Worm (Caenorhabditis elegans) whole organism, mixed stage, embryonic: ENCODE results near the gene add-1.

Experiments
- bed-3 ChIP-seq: fragments of 200-800 bp; sonication (Bioruptor generic); optimal IDR thresholded peaks from 3 replicates; lab custom pipeline; 2018; ENCODE audit warnings: mild to moderate bottlenecking, missing genetic modification characterization, moderate library complexity, missing compliant biosample characterization
- ceh-39 ChIP-seq: fragments of 150-350 bp; optimal IDR thresholded peaks from 2 replicates; lab custom pipeline; 2014; ENCODE audit warnings: missing biosample characterization, missing genetic modification characterization
- ceh-83 ChIP-seq: fragments of 200-800 bp; sonication (Bioruptor generic); optimal IDR thresholded peaks from 2 replicates; lab custom pipeline; 2018; ENCODE audit warnings: mild to moderate bottlenecking, missing genetic modification characterization, missing compliant biosample characterization
- ces-1 ChIP-seq: fragments of 150-350 bp; optimal IDR thresholded peaks from 2 replicates; lab custom pipeline; 2014; ENCODE audit warnings: missing biosample characterization, missing genetic modification reagents, missing genetic modification characterization
- cnd-1 ChIP-seq: fragments of 200-800 bp; sonication (Bioruptor generic); optimal IDR thresholded peaks from 2 replicates; lab custom pipeline; 2018; ENCODE audit warnings: mild to moderate bottlenecking, missing genetic modification characterization, missing compliant biosample characterization
- drap-1 ChIP-seq: fragments of 200-800 bp; sonication (Bioruptor generic); optimal IDR thresholded peaks from 3 replicates; lab custom pipeline; 2018; ENCODE audit warnings: mild to moderate bottlenecking, missing genetic modification characterization, missing compliant biosample characterization
- elt-1 ChIP-seq: sonication (generic microtip); optimal IDR thresholded peaks from 2 replicates; lab custom pipeline; 2017; ENCODE audit warnings: missing genetic modification characterization, mild to moderate bottlenecking, missing compliant biosample characterization, antibody characterized with exemption, moderate library complexity, borderline replicate concordance; ENCODE audit not compliant: insufficient read depth
- elt-3 ChIP-seq: fragments of 150-350 bp; optimal IDR thresholded peaks from 2 replicates; lab custom pipeline; 2014; ENCODE audit warnings: missing biosample characterization, missing genetic modification characterization
- flh-1 ChIP-seq: fragments of 200-800 bp; sonication (Bioruptor generic); optimal IDR thresholded peaks from 2 replicates; lab custom pipeline; 2018; ENCODE audit warnings: mild to moderate bottlenecking, missing genetic modification characterization, moderate library complexity, missing compliant biosample characterization
- hlh-1 ChIP-seq: fragments of 150-350 bp; optimal IDR thresholded peaks from 2 replicates; lab custom pipeline; 2014; ENCODE audit warnings: missing biosample characterization, missing genetic modification reagents, missing genetic modification characterization
- lin-13 ChIP-seq: fragments of 150-350 bp; optimal IDR thresholded peaks from 2 replicates; lab custom pipeline; 2014; ENCODE audit warnings: missing biosample characterization, missing genetic modification characterization
- lsy-2 ChIP-seq: fragments of 150-350 bp; optimal IDR thresholded peaks from 2 replicates; lab custom pipeline; 2014; ENCODE audit warnings: missing biosample characterization, missing genetic modification characterization
- mep-1 ChIP-seq: fragments of 150-350 bp; optimal IDR thresholded peaks from 2 replicates; lab custom pipeline; 2017; ENCODE audit warnings: missing biosample characterization, missing genetic modification reagents, missing genetic modification characterization, inconsistent platforms
- mls-2 ChIP-seq: sonication (generic microtip); optimal IDR thresholded peaks from 2 replicates; lab custom pipeline; 2016; ENCODE audit warnings: mild to moderate bottlenecking, missing genetic modification characterization, moderate library complexity, missing compliant biosample characterization
- nhr-12 ChIP-seq: fragments of 150-350 bp; optimal IDR thresholded peaks from 2 replicates; lab custom pipeline; 2014; ENCODE audit warnings: missing biosample characterization, missing genetic modification characterization
- nhr-2 ChIP-seq: fragments of 150-350 bp; optimal IDR thresholded peaks from 2 replicates; lab custom pipeline; 2014; ENCODE audit warnings: missing biosample characterization, missing genetic modification characterization
- nhr-28 ChIP-seq: fragments of 150-350 bp; optimal IDR thresholded peaks from 2 replicates; lab custom pipeline; 2014; ENCODE audit warnings: missing biosample characterization, missing genetic modification characterization
- nhr-76 ChIP-seq: sonication (generic microtip); optimal IDR thresholded peaks from 2 replicates; lab custom pipeline; 2017; ENCODE audit warnings: missing biosample characterization, missing genetic modification characterization
- pha-4 ChIP-seq: fragments of 150-350 bp; optimal IDR thresholded peaks from 2 replicates; lab custom pipeline; 2018; ENCODE audit warnings: missing biosample characterization, missing genetic modification reagents, missing genetic modification characterization
- sem-2 ChIP-seq: fragments of 200-800 bp; sonication (Bioruptor generic); optimal IDR thresholded peaks from 2 replicates; lab custom pipeline; 2018; ENCODE audit warnings: mild to moderate bottlenecking, missing genetic modification characterization, missing compliant biosample characterization
- snpc-4 ChIP-seq: fragments of 150-350 bp; optimal IDR thresholded peaks from 2 replicates; lab custom pipeline; 2014; ENCODE audit warnings: missing biosample characterization, missing genetic modification characterization
- sptf-1 ChIP-seq: sonication (generic microtip); optimal IDR thresholded peaks from 2 replicates; lab custom pipeline; 2017; ENCODE audit warnings: mild to moderate bottlenecking, missing genetic modification characterization, moderate library complexity, missing compliant biosample characterization
- tbx-8 ChIP-seq: fragments of 200-800 bp; sonication (Bioruptor generic); optimal IDR thresholded peaks from 2 replicates; lab custom pipeline; 2018; ENCODE audit warnings: mild to moderate bottlenecking, missing genetic modification characterization, moderate library complexity, missing compliant biosample characterization
- unc-120 ChIP-seq: sonication (generic microtip); optimal IDR thresholded peaks from 2 replicates; lab custom pipeline; 2017; ENCODE audit warnings: missing genetic modification characterization, missing compliant biosample characterization; ENCODE audit not compliant: poor library complexity, severe bottlenecking
- unc-39 ChIP-seq: fragments of 150-350 bp; optimal IDR thresholded peaks from 2 replicates; lab custom pipeline; 2014; ENCODE audit warnings: missing biosample characterization, missing genetic modification characterization
- zip-8 ChIP-seq: fragments of 150-350 bp; optimal IDR thresholded peaks from 2 replicates; lab custom pipeline; 2014; ENCODE audit warnings: missing biosample characterization, missing genetic modification characterization
- ztf-11 ChIP-seq: fragments of 150-350 bp; optimal IDR thresholded peaks from 2 replicates; lab custom pipeline; 2014; ENCODE audit warnings: missing biosample characterization, missing genetic modification characterization

Gene add-1

DNA sequence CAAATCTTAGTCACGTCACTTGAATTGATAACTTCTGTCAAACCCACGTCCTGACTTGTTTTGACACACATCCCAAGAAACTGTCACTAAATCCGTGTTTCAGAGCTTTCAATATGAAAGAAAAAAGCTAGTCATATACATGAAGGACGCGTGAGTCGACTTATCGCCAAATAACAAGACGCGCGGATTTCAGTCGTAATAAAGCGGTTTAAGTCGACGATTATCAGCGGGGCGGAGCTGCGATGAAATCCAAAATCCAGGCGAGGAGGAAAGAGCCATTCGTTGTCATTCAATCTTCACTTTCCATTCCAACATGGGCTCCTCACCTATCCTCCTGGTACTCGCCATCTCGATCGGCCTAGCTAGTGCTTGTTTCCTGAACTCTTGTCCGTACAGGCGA lies 6.0 kb upstream of the add-1 start, which contains the start of gene ntc-1:
TSS of gene ntc-1 (plus strand) at position 301 of the 400 bp plus-strand sequence.
- no peak for TF ChIP-seq drap-1 (GFP tag; lab: Kevin White, UChicago)
- TF ChIP-seq ceh-39 (tag; lab: Kevin White, UChicago): no peak
- no peak for TF ChIP-seq cnd-1
- no peak for TF ChIP-seq lsy-2
- no peak for TF ChIP-seq snpc-4 (tag; lab: Kevin White, UChicago)
- no peak for TF ChIP-seq sem-2 (GFP tag; lab: Kevin White, UChicago)
- no peak for TF ChIP-seq tbx-8 (GFP tag; lab: Kevin White, UChicago)
- no peak for TF ChIP-seq nhr-12 (tag; lab: Kevin White, UChicago)
- no peak for TF ChIP-seq elt-3 (tag; lab: Kevin White, UChicago)
- TF ChIP-seq flh-1: no peak
- TF ChIP-seq elt-1 (tag; lab: Kevin White, UChicago): no peak
- no peak for TF ChIP-seq ces-1 (GFP tag; lab: Kevin White, UChicago)
- TF ChIP-seq pha-4 (tag; lab: Kevin White, UChicago): no peak
- no peak for TF ChIP-seq hlh-1 (tag; lab: Kevin White, UChicago)

DNA sequence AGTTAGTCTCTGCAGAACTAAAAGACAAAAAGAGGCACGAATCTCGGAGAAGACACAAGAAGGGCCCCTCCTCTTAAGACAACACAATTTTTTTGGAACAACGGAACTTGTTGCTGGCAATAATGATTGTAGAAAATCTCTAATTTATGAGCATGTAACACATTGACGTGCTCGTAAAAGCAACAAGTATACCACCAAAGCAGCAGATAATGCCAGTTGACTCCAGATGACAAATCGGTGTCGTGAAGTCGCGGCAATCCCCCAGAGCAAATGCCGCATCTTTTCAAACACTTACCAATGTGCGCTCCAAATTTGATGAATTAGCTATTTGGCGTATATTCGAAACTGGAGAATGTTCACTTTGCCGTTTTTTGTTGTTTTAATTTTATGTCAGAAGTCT lies 4.4 kb upstream of the add-1 start:
- TF ChIP-seq nhr-2 (tag; lab: Kevin White, UChicago) (no peak), nhr-76 (tag; lab: Kevin White, UChicago) (no peak), cnd-1 (no peak), nhr-12 (tag; lab: Kevin White, UChicago) (no peak), mep-1 (tag; lab: Kevin White, UChicago) (no peak), lsy-2 (no peak), unc-120 (tag; lab: Kevin White, UChicago) (no peak), ztf-11 (tag; lab: Kevin White, UChicago) (no peak), bed-3 (no peak), pha-4 (tag; lab: Kevin White, UChicago) (no peak), elt-1 (tag; lab: Kevin White, UChicago) (no peak), nhr-28 (tag; lab: Kevin White, UChicago) (no peak), flh-1 (no peak)

DNA sequence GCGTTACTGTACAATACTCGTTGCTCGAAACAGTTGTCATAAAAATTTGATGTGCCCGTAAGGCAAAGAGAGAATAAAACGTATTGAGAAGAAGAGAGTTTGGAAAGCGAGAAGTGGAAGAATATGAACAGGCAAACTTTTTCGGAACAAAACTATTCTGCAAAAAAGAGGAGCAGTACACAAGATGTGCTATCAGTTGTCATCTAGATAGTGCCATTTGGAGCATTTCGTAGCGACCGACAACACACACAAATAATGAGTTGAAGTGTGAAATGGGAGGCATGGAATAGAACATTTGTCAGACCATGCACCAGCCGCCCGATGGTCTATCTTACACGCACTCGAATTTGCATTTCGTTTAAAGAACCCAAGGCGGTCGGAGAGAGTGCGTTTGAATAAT lies 2.2 kb upstream of the add-1 start:
- TF ChIP-seq mls-2 (no peak), unc-120 (tag; lab: Kevin White, UChicago) (no peak), lsy-2 (no peak)

DNA sequence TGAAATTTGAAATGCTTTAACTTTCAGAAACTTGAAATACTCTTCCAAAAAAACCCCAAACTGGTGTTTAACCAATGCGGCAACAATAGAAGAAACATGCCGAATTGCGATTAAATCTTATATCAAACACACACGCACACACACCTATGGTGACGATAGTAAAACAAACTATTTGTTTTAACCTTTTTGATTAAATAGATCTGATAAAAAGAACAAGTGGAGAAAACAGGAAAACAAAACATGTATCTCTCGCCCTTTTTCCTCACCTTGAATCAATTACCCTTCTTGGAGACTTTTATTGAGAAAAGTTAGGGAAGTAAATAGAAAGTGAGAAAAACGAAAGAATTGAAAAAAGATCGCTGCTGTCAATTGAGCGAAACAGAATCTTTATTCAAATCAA lies 1.6 kb upstream of the add-1 start:
- TF ChIP-seq lin-13 (tag; lab: Kevin White, UChicago) (no peak), sptf-1 (tag; lab: Kevin White, UChicago) (no peak), sem-2 (GFP tag; lab: Kevin White, UChicago) (no peak), nhr-76 (tag; lab: Kevin White, UChicago) (no peak), zip-8 (no peak), flh-1 (no peak), unc-39 (tag; lab: Kevin White, UChicago) (no peak), ces-1 (GFP tag; lab: Kevin White, UChicago) (no peak), unc-120 (tag; lab: Kevin White, UChicago) (no peak), nhr-28 (tag; lab: Kevin White, UChicago) (no peak), mep-1 (tag; lab: Kevin White, UChicago) (no peak), nhr-2 (tag; lab: Kevin White, UChicago) (no peak), mls-2 (no peak), pha-4 (tag; lab: Kevin White, UChicago) (no peak)

DNA sequence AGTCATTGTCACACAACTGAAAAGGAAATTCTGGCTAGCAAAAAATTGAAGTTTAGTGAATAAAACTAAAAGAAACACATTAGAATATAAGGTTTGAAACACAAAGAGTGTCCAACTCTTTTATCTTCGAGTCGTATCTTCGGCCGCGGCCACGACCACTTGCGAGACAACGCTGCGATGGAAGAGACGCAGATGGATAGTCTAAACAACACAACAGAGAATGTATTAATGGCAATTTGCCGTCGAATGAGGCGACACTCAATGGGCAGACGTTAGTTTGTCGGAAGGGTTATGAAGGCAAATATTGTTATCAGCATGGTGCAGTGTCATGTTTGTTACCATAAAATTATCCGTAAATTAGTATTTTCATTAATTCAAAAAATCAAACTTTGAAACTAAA lies 6.8 kb downstream of the add-1 start, which contains the start of gene F39C12.1:
TSS of gene F39C12.1 (minus strand) at position 136 of the 400 bp plus-strand sequence.
- peak; percentile 42 for TF ChIP-seq elt-1 (tag; lab: Kevin White, UChicago)
- peak; percentile 42 for TF ChIP-seq hlh-1 (tag; lab: Kevin White, UChicago)
- TF ChIP-seq lin-13 (tag; lab: Kevin White, UChicago): no peak
- TF ChIP-seq, all 35 proteins: peak for 2

DNA sequence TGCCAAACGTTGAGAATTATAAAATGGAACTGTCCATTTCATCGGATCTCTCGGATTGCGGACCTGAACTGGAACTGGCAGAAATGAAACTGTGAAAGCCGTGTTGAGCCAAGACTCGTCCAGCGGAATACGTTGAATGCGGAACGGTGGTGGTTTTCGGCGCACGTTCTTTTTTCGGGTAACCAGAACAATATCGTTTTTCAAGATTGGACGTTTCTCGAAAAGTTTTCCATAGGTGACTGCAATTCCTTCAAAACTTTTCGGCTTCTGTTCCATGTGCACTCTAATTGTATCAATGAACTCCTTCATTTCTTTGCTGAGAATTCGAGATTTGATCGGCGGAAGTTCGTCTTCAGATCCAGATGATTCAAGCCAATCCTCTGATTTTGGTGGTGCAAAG lies 15.1 kb downstream of the add-1 start:
- TF ChIP-seq snpc-4 (tag; lab: Kevin White, UChicago): no peak
- TF ChIP-seq cnd-1: no peak
- TF ChIP-seq sem-2 (GFP tag; lab: Kevin White, UChicago): no peak
- no peak for TF ChIP-seq tbx-8 (GFP tag; lab: Kevin White, UChicago)
- TF ChIP-seq elt-1 (tag; lab: Kevin White, UChicago): no peak
- no peak for TF ChIP-seq ceh-83 (GFP tag; lab: Kevin White, UChicago)
- TF ChIP-seq flh-1: no peak
- TF ChIP-seq mls-2: no peak
